Worm (Caenorhabditis elegans): ENCODE measurements around the gene srap-1.

srap-1 gene

ce11 chrII:11238869-11239647 lies 36.0 kb downstream of the srap-1 start, which contains the start of the genes rpn-9 and T06D8.9 (continued):
- TF ChIP-seq mep-1 (tag; optimal IDR thresholded peaks at IDR 0.05) (peak; percentile 91), lin-15B (tag; optimal IDR thresholded peaks at IDR 0.05) (no peak), sdz-12 (GFP tag; optimal IDR thresholded peaks at IDR 0.05) (no peak), D1046.2 (GFP tag; IDR thresholded peaks at IDR 0.05) (no peak), F37D6.2 (tag; optimal IDR thresholded peaks at IDR 0.05) (no peak), duxl-1 (tag; optimal IDR thresholded peaks at IDR 0.05; ENCODE audit: poor library complexity) (no peak), nhr-77 (tag; optimal IDR thresholded peaks at IDR 0.05) (peak; percentile 72), nhr-111 (GFP tag; optimal IDR thresholded peaks at IDR 0.05) (no peak), Y48G9A.11 (GFP tag; IDR thresholded peaks at IDR 0.05) (no peak), Y75B8A.6 (GFP tag; IDR thresholded peaks at IDR 0.05) (no peak), pha-4 (GFP tag; IDR thresholded peaks at IDR 0.05) (no peak), pha-4 (tag; optimal IDR thresholded peaks at IDR 0.05) (peak; percentile 98), egl-43 (GFP tag; IDR thresholded peaks at IDR 0.05) (no peak), Y105C5A.15 (GFP tag; IDR thresholded peaks at IDR 0.05) (no peak), tra-1 (GFP tag; IDR thresholded peaks at IDR 0.05) (no peak), nhr-42 (GFP tag; IDR thresholded peaks at IDR 0.05) (no peak), tag-97 (GFP tag; IDR thresholded peaks at IDR 0.05) (no peak), fos-1 (tag; optimal IDR thresholded peaks at IDR 0.05) (no peak)

ce11 chrII:11240214-11240613 lies 37.2 kb downstream of the srap-1 start:
- TF ChIP-seq lin-1 (GFP tag; IDR thresholded peaks at IDR 0.05) (no peak), mdt-29 (GFP tag; IDR thresholded peaks at IDR 0.05) (no peak), set-16 (GFP tag; IDR thresholded peaks at IDR 0.05) (peak; percentile 53), mxl-2 (GFP tag; conservative IDR thresholded peaks at IDR 0.05) (no peak)

ce11 chrII:11240963-11241362 lies 37.9 kb downstream of the srap-1 start:
- TF ChIP-seq D1046.2 (GFP tag; IDR thresholded peaks at IDR 0.05) (no peak), zfp-3 (GFP tag; conservative IDR thresholded peaks at IDR 0.05) (no peak), dpl-1 (GFP tag; optimal IDR thresholded peaks at IDR 0.05) (no peak), aha-1 (tag) (peak; percentile 68), lin-38 (GFP tag; IDR thresholded peaks at IDR 0.05) (peak; percentile 36; the same call in 1 of the 2 replicates), Y105C5A.15 (GFP tag; IDR thresholded peaks at IDR 0.05) (no peak)

- TF ChIP-seq nhr-48 (tag; optimal IDR thresholded peaks at IDR 0.05), result no peak
- no peak for TF ChIP-seq T26A8.4 (GFP tag; IDR thresholded peaks at IDR 0.05)
- TF ChIP-seq nhr-10 (tag; optimal IDR thresholded peaks at IDR 0.05), result no peak
- TF ChIP-seq nhr-28 (tag; optimal IDR thresholded peaks at IDR 0.05), result no peak
- no peak for TF ChIP-seq ceh-20 (GFP tag; IDR thresholded peaks at IDR 0.05)
- no peak for TF ChIP-seq F44E2.7 (GFP tag; IDR thresholded peaks at IDR 0.05)
- TF ChIP-seq nhr-42 (GFP tag; IDR thresholded peaks at IDR 0.05), result no peak
- no peak for TF ChIP-seq ctbp-1 (GFP tag; IDR thresholded peaks at IDR 0.05)
- no peak for TF ChIP-seq nhr-25 (tag; optimal IDR thresholded peaks at IDR 0.05; ENCODE audit: borderline replicate concordance, insufficient read depth)
- TF ChIP-seq nhr-6 (tag; optimal IDR thresholded peaks at IDR 0.05), result no peak
- TF ChIP-seq Y48G9A.11 (GFP tag; IDR thresholded peaks at IDR 0.05), result no peak
- TF ChIP-seq ama-1 (optimal IDR thresholded peaks at IDR 0.05), result no peak
- no peak for TF ChIP-seq rbr-2 (tag; optimal IDR thresholded peaks at IDR 0.05)
- no peak for TF ChIP-seq zfp-2 (tag; optimal IDR thresholded peaks at IDR 0.05)
- TF ChIP-seq daf-19 (GFP tag; conservative IDR thresholded peaks at IDR 0.05), result no peak
- no peak for TF ChIP-seq mep-1 (tag; optimal IDR thresholded peaks at IDR 0.05)
These were observed 38.5 kb downstream of the srap-1 start for ce11 chrII:11241497-11241896.
